Worm (Caenorhabditis elegans) whole organism, young adult: ENCODE measurements around the gene M04D8.4.

ENCODE experiments used
- B0336.3 ChIP-seq: fragments of 200-800 bp; sonication (Bioruptor generic); IDR thresholded peaks from 2 replicates; pipeline ENCODE4 v1.3.6; 2022; ENCODE audit warnings: missing genetic modification characterization, missing compliant biosample characterization
- F10E7.11 ChIP-seq: sonication (generic microtip); optimal IDR thresholded peaks from 2 replicates; lab custom pipeline; 2017; ENCODE audit warnings: mild to moderate bottlenecking, missing genetic modification characterization, moderate library complexity, missing compliant biosample characterization
- F22D6.2 ChIP-seq: sonication (generic microtip); optimal IDR thresholded peaks from 2 replicates; lab custom pipeline; 2016; ENCODE audit warnings: mild to moderate bottlenecking, missing genetic modification characterization, missing compliant biosample characterization
- F49E8.2 ChIP-seq: sonication (generic microtip); optimal IDR thresholded peaks from 3 replicates; lab custom pipeline; 2017; ENCODE audit warnings: missing genetic modification characterization, mild to moderate bottlenecking, missing compliant biosample characterization, antibody characterized with exemption, moderate library complexity; ENCODE audit not compliant: insufficient read depth
- F57C9.4 ChIP-seq: sonication (generic microtip); optimal IDR thresholded peaks from 2 replicates; lab custom pipeline; 2017; ENCODE audit warnings: mild to moderate bottlenecking, missing genetic modification characterization, missing compliant biosample characterization
- K11D2.4 ChIP-seq: fragments of 200-800 bp; sonication (Bioruptor generic); IDR thresholded peaks from 2 replicates; pipeline ENCODE4 v1.3.6; 2022; ENCODE audit warnings: missing genetic modification reagents, missing genetic modification characterization, missing compliant biosample characterization
- Y53F4B.3 ChIP-seq: fragments of 200-800 bp; sonication (Bioruptor generic); IDR thresholded peaks from 2 replicates; pipeline ENCODE4 v1.3.6; 2022; ENCODE audit warnings: missing genetic modification reagents, missing genetic modification characterization, missing compliant biosample characterization
- Y53G8AR.9 ChIP-seq: fragments of 200-800 bp; sonication (Bioruptor generic); conservative IDR thresholded peaks from 2 replicates; pipeline ENCODE4 v1.3.6; 2022; ENCODE audit warnings: missing genetic modification reagents, missing genetic modification characterization, missing compliant biosample characterization
- bed-1 ChIP-seq: fragments of 200-800 bp; sonication (Bioruptor generic); IDR thresholded peaks from 2 replicates; pipeline ENCODE4 v1.3.6; 2022; ENCODE audit warnings: missing genetic modification reagents, missing genetic modification characterization, missing compliant biosample characterization
- ceh-58 ChIP-seq: fragments of 200-800 bp; sonication (Bioruptor generic); IDR thresholded peaks from 2 replicates; pipeline ENCODE4 v1.3.6; 2022; ENCODE audit warnings: missing genetic modification characterization, missing compliant biosample characterization
- dpff-1 ChIP-seq: sonication (generic microtip); optimal IDR thresholded peaks from 2 replicates; lab custom pipeline; 2017; ENCODE audit warnings: mild to moderate bottlenecking, missing genetic modification characterization, missing compliant biosample characterization
- gei-17 ChIP-seq: fragments of 200-800 bp; sonication (Bioruptor generic); optimal IDR thresholded peaks from 2 replicates; lab custom pipeline; 2018; ENCODE audit warnings: mild to moderate bottlenecking, missing genetic modification characterization, missing compliant biosample characterization
- him-1 ChIP-seq: sonication (generic microtip); optimal IDR thresholded peaks from 2 replicates; lab custom pipeline; 2016; ENCODE audit warnings: missing genotype, missing genetic modification reagents, missing genetic modification characterization, missing compliant biosample characterization
- hlh-12 ChIP-seq: sonication (generic microtip); optimal IDR thresholded peaks from 2 replicates; lab custom pipeline; 2016; ENCODE audit warnings: missing genetic modification characterization, missing compliant biosample characterization
- let-607 ChIP-seq, 2 experiments: fragments of 200-800 bp in 1 of 2; sonication (Bioruptor generic) in 1 of 2; sonication (generic microtip) in 1 of 2; optimal IDR thresholded peaks; 2 replicates each; lab custom pipeline; 2016 to 2018; ENCODE audit warnings: mild to moderate bottlenecking in 2 of 2, missing compliant biosample characterization in 2 of 2, missing genetic modification characterization in 2 of 2, moderate library complexity in 2 of 2, missing genotype in 1 of 2
- lin-35 ChIP-seq, 3 experiments: fragments of 150-350 bp in 2 of 3; sonication (generic microtip) in 1 of 3; optimal IDR thresholded peaks; 2 replicates each; lab custom pipeline; 2014 to 2018; ENCODE audit warnings: missing biosample characterization in 3 of 3, missing genetic modification characterization in 3 of 3, missing genetic modification reagents in 3 of 3
- lin-40 ChIP-seq: sonication (generic microtip); optimal IDR thresholded peaks from 2 replicates; lab custom pipeline; 2016; ENCODE audit warnings: missing genetic modification characterization, mild to moderate bottlenecking, missing compliant biosample characterization, missing genotype, missing genetic modification reagents
- mel-28 ChIP-seq: sonication (generic microtip); optimal IDR thresholded peaks from 2 replicates; lab custom pipeline; 2016; ENCODE audit warnings: borderline replicate concordance, mild to moderate bottlenecking, missing genetic modification characterization, missing compliant biosample characterization
- mes-4 ChIP-seq: sonication (generic microtip); optimal IDR thresholded peaks from 2 replicates; lab custom pipeline; 2016; ENCODE audit warnings: missing genotype, missing genetic modification characterization, missing compliant biosample characterization
- nfya-1 ChIP-seq: sonication (generic microtip); optimal IDR thresholded peaks from 2 replicates; lab custom pipeline; 2017; ENCODE audit warnings: antibody characterized with exemption, missing compliant biosample characterization, missing genetic modification characterization, borderline replicate concordance; ENCODE audit not compliant: insufficient read depth
- nfyb-1 ChIP-seq: fragments of 200-800 bp; sonication (Bioruptor generic); IDR thresholded peaks from 2 replicates; pipeline ENCODE4 v1.3.6; 2022; ENCODE audit warnings: missing genetic modification reagents, missing genetic modification characterization, missing compliant biosample characterization
- nhr-179 ChIP-seq: sonication (generic microtip); optimal IDR thresholded peaks from 2 replicates; lab custom pipeline; 2016; ENCODE audit warnings: mild to moderate bottlenecking, missing genetic modification characterization, missing compliant biosample characterization
- nhr-80 ChIP-seq: sonication (generic microtip); optimal IDR thresholded peaks from 2 replicates; lab custom pipeline; 2016; ENCODE audit warnings: missing genetic modification characterization, missing compliant biosample characterization
- pbrm-1 ChIP-seq: fragments of 200-800 bp; sonication (Bioruptor generic); IDR thresholded peaks from 2 replicates; pipeline ENCODE4 v1.3.6; 2022; ENCODE audit warnings: missing genetic modification reagents, missing genetic modification characterization, missing compliant biosample characterization
- rpc-1 ChIP-seq, 2 experiments: fragments of 150-350 bp in 1 of 2; sonication (generic microtip) in 1 of 2; optimal IDR thresholded peaks; 2 replicates each; lab custom pipeline; 2014 to 2018; ENCODE audit warnings: missing biosample characterization in 1 of 2, missing genetic modification characterization in 1 of 2, missing genetic modification reagents in 1 of 2, missing genotype in 1 of 2
- snpc-1.3 ChIP-seq: sonication (generic microtip); optimal IDR thresholded peaks from 2 replicates; lab custom pipeline; 2017; ENCODE audit warnings: missing genetic modification characterization, mild to moderate bottlenecking, missing compliant biosample characterization, antibody characterized with exemption, moderate library complexity, missing genotype, missing genetic modification reagents; ENCODE audit not compliant: insufficient read depth
- snpc-4 ChIP-seq, 5 experiments: fragments of 150-350 bp in 1 of 5; sonication (generic microtip) in 4 of 5; optimal IDR thresholded peaks; 2 replicates each; lab custom pipeline; 2014 to 2018; ENCODE audit warnings: missing genetic modification characterization in 5 of 5, missing biosample characterization in 3 of 5, antibody characterized with exemption in 2 of 5, mild to moderate bottlenecking in 2 of 5, missing compliant biosample characterization in 2 of 5, missing genotype in 2 of 5, moderate library complexity in 2 of 5, missing genetic modification reagents in 1 of 5
- sptf-2 ChIP-seq: fragments of 200-800 bp; sonication (Bioruptor generic); optimal IDR thresholded peaks from 2 replicates; lab custom pipeline; 2018; ENCODE audit warnings: mild to moderate bottlenecking, missing genetic modification characterization, missing compliant biosample characterization
- unc-130 ChIP-seq: sonication (generic microtip); optimal IDR thresholded peaks from 2 replicates; lab custom pipeline; 2016; ENCODE audit warnings: missing genetic modification reagents, missing genetic modification characterization, missing compliant biosample characterization
- unc-62 ChIP-seq: fragments of 150-350 bp; optimal IDR thresholded peaks from 2 replicates; lab custom pipeline; 2014; ENCODE audit warnings: missing biosample characterization, missing genetic modification reagents, missing genetic modification characterization
- zim-3 ChIP-seq: sonication (generic microtip); optimal IDR thresholded peaks from 2 replicates; lab custom pipeline; 2017; ENCODE audit warnings: mild to moderate bottlenecking, missing genetic modification characterization, moderate library complexity, missing compliant biosample characterization
- ztf-22 ChIP-seq: fragments of 200-800 bp; sonication (Bioruptor generic); optimal IDR thresholded peaks from 2 replicates; lab custom pipeline; 2018; ENCODE audit warnings: mild to moderate bottlenecking, missing genetic modification characterization, moderate library complexity, missing compliant biosample characterization

The M04D8.4 gene

DNA sequence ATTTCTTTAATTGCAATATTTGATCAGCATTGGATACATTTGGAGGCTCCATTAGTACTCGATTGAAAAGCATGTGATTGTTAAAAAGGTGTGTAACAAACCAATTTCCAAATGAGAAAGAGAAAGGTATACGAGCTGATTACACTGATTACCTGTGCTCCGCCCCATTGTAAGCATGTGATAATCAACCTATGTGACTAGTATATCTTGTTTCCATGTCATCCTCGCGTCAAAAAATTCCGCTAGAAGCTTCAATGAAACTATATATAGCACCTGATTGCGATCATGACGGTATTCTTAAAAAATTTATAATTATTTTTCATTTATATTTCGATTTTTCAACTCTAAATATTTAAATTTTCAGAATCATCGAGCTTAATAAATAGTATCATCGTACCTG, at the start of gene M04D8.4:
Gene M04D8.4 (minus strand): TSS at position 101 of the 400 bp plus-strand sequence.
- TF ChIP-seq gei-17 (GFP tag; lab: Kevin White, UChicago): no peak
- no peak for TF ChIP-seq ztf-22
- no peak for TF ChIP-seq ceh-58 (GFP tag; lab: Robert Waterston, UW)
- no peak for TF ChIP-seq K11D2.4 (GFP tag; lab: Robert Waterston, UW)
- no peak for TF ChIP-seq hlh-12 (tag; lab: Kevin White, UChicago)
- no peak for TF ChIP-seq bed-1 (GFP tag; lab: Robert Waterston, UW)
- TF ChIP-seq dpff-1 (tag; lab: Kevin White, UChicago): no peak
- no peak for TF ChIP-seq sptf-2 (GFP tag; lab: Kevin White, UChicago)
- TF ChIP-seq snpc-1.3 (tag; lab: Kevin White, UChicago): no peak
- TF ChIP-seq Y53F4B.3: no peak
- no peak for TF ChIP-seq B0336.3
- TF ChIP-seq Y53G8AR.9 (GFP tag; lab: Robert Waterston, UW): no peak
- no peak for TF ChIP-seq snpc-4 (GFP tag; optimal IDR thresholded peaks at IDR 0.05; lab: Kevin White, UChicago)
- no peak for TF ChIP-seq snpc-4 (tag; optimal IDR thresholded peaks at IDR 0.05; lab: Kevin White, UChicago)
- no peak for TF ChIP-seq mel-28 (tag; lab: Kevin White, UChicago)
- no peak for TF ChIP-seq F57C9.4 (tag; lab: Kevin White, UChicago)
- TF ChIP-seq unc-130 (GFP tag; lab: Kevin White, UChicago): no peak
- TF ChIP-seq lin-40 (tag; lab: Kevin White, UChicago): no peak
- TF ChIP-seq pbrm-1 (GFP tag; lab: Robert Waterston, UW): no peak

DNA sequence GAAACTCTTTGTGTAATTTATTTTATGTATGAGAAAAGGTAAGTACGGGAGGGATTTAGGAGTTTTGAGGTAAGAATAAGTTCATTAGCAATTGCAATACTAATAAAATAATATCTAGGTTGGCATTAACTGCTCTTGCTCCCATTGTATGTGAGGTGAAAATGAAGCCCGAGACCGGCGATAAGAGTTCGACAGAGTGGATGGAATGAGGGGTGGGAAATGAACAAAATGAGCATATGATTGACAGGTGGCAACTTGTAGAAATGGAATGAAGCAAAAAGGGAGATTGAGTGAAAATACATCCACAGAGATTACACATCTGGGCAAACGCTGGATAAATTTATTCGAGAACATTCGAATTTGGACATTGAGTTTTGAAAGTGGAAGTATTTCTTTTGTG, 48.3 kb upstream of the M04D8.4 start:
- TF ChIP-seq Y53G8AR.9 (GFP tag; lab: Robert Waterston, UW) (no peak), zim-3 (tag; lab: Kevin White, UChicago) (no peak), nhr-179 (tag; lab: Kevin White, UChicago) (no peak), unc-62 (GFP tag; lab: Kevin White, UChicago) (peak; percentile 8), nfya-1 (tag; lab: Kevin White, UChicago) (no peak), nhr-80 (tag; lab: Kevin White, UChicago) (peak; percentile 34), let-607 (tag; optimal IDR thresholded peaks at IDR 0.05; lab: Kevin White, UChicago) (peak in 1 of 2 experiments; percentile 68)
- TF ChIP-seq, all 124 proteins: peak for 3

- TF ChIP-seq gei-17 (GFP tag; lab: Kevin White, UChicago): no peak
- TF ChIP-seq nhr-80 (tag; lab: Kevin White, UChicago): no peak
- TF ChIP-seq F10E7.11 (tag; lab: Kevin White, UChicago): no peak
- TF ChIP-seq mes-4 (tag; lab: Kevin White, UChicago): no peak
These were observed 47.7 kb upstream of the M04D8.4 start, which contains the start of gene T16G12.9 for ce11 chrIII:10078151-10078550. T16G12.9 (minus strand) TSS chrIII:10078251.

- TF ChIP-seq nfyb-1 (peak; percentile 86), rpc-1 (optimal IDR thresholded peaks at IDR 0.05; lab: Kevin White, UChicago) (no peak), rpc-1 (tag; optimal IDR thresholded peaks at IDR 0.05; lab: Kevin White, UChicago) (no peak), him-1 (tag; lab: Kevin White, UChicago) (peak; percentile 30)
These were observed 45.6 kb upstream of the M04D8.4 start for ce11 chrIII:10076042-10076441.

DNA sequence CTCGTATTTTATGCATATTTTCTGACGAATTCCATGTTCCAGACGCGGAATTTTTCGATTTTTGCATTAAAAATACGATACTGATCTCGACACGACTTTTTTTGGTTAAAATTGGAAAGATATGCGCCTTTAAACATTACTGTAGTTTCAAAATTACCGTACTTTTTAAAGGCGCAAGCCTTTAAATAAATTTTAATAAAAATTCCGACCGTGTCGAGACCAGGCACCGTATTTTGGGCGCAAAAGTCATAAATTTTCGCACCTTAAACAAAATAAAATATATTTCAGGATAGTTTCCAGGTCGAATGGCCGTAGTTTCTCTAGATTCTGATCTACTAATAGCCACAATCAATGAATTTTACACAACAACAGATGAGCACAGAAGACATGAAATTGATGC, 38.8 kb upstream of the M04D8.4 start, which contains the start of gene T16G12.6:
Gene T16G12.6 (plus strand): TSS at position 301 of the 400 bp plus-strand sequence.
- TF ChIP-seq F49E8.2 (no peak), gei-17 (GFP tag; lab: Kevin White, UChicago) (no peak), lin-35 (GFP tag; optimal IDR thresholded peaks at IDR 0.05; lab: Kevin White, UChicago) (no peak), rpc-1 (optimal IDR thresholded peaks at IDR 0.05; lab: Kevin White, UChicago) (no peak), rpc-1 (tag; optimal IDR thresholded peaks at IDR 0.05; lab: Kevin White, UChicago) (no peak), F22D6.2 (tag; lab: Kevin White, UChicago) (no peak), nhr-80 (tag; lab: Kevin White, UChicago) (no peak)
